Fruit fly (Drosophila melanogaster): ENCODE data around the gene Nca.

DNA sequence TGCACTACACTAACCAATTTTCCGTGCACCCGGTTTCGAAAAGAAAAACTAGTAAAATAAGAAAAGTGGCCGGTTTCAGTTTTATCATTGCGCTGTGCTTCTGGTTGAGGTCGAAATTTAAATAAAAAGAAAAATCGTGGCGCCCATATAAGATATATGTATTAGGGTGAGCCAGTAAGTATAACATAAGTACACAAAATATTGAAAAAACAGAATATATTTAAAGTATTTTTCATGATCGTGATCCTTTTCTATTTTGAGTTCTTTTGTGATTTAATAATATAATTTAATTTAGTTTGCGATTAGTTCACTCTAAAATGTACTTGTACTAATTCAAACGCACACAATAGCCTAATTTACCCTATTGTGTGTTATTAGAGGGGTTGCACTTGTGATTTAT, 2.8 kb upstream of the Nca start, which contains the start of gene Csas:
- TF ChIP-seq Myc (optimal IDR thresholded peaks at IDR 0.05) (no peak), h (optimal IDR thresholded peaks at IDR 0.05) (no peak), Sin3A (optimal IDR thresholded peaks at IDR 0.05) (no peak)

Measured in Kc167 (cell line).